Worm (Caenorhabditis elegans): ENCODE data around the gene acp-3.
A peak's percentile ranks its signal among the peaks of the same experiment; 100 is the strongest.

The acp-3 gene

ce11 chrII:8440097-8440496 is 3.2 kb upstream of the acp-3 start:
- no peak for TF ChIP-seq mdl-1 (tag; optimal IDR thresholded peaks at IDR 0.05)
- TF ChIP-seq ama-1 (optimal IDR thresholded peaks at IDR 0.05): no peak
- no peak for TF ChIP-seq elt-1 (tag; optimal IDR thresholded peaks at IDR 0.05)
- peak; percentile 74 for TF ChIP-seq nhr-25 (tag; optimal IDR thresholded peaks at IDR 0.05)
- peak in 1 of 3 experiments; percentile 41 for TF ChIP-seq elt-3 (tag; optimal IDR thresholded peaks at IDR 0.05)
- no peak for TF ChIP-seq nhr-76 (tag; optimal IDR thresholded peaks at IDR 0.05)
- no peak for TF ChIP-seq ZK546.5 (tag; optimal IDR thresholded peaks at IDR 0.05)
- TF ChIP-seq egl-5 (tag; optimal IDR thresholded peaks at IDR 0.05): no peak
- TF ChIP-seq snpc-4 (tag; optimal IDR thresholded peaks at IDR 0.05): no peak
- no peak for TF ChIP-seq nhr-12 (tag; optimal IDR thresholded peaks at IDR 0.05)
- TF ChIP-seq fkh-2 (tag; optimal IDR thresholded peaks at IDR 0.05): no peak
- no peak for TF ChIP-seq nhr-237 (tag; optimal IDR thresholded peaks at IDR 0.05)
- no peak for TF ChIP-seq lin-15B (tag; optimal IDR thresholded peaks at IDR 0.05)
- TF ChIP-seq aly-2 (tag; optimal IDR thresholded peaks at IDR 0.05): no peak
- no peak for TF ChIP-seq nhr-77 (tag; optimal IDR thresholded peaks at IDR 0.05)
- TF ChIP-seq pha-4 (tag; optimal IDR thresholded peaks at IDR 0.05): no peak
- TF ChIP-seq nfya-1 (tag; optimal IDR thresholded peaks at IDR 0.05; ENCODE audit: insufficient read depth): no peak
- TF ChIP-seq tbx-2 (tag; optimal IDR thresholded peaks at IDR 0.05): no peak
- TF ChIP-seq zag-1 (tag; optimal IDR thresholded peaks at IDR 0.05): no peak
- TF ChIP-seq nhr-43 (tag; optimal IDR thresholded peaks at IDR 0.05; ENCODE audit: poor library complexity, severe bottlenecking): peak; percentile 51
- TF ChIP-seq pqm-1 (tag; optimal IDR thresholded peaks at IDR 0.05): no peak
- no peak for TF ChIP-seq eor-1 (tag; optimal IDR thresholded peaks at IDR 0.05)
- TF ChIP-seq nhr-23 (tag; optimal IDR thresholded peaks at IDR 0.05): peak; percentile 50
- TF ChIP-seq lsy-12 (tag; optimal IDR thresholded peaks at IDR 0.05): no peak
- no peak for TF ChIP-seq mml-1 (tag; optimal IDR thresholded peaks at IDR 0.05)
- no peak for TF ChIP-seq ceh-16 (tag; optimal IDR thresholded peaks at IDR 0.05)
- no peak for TF ChIP-seq ztf-11 (tag; optimal IDR thresholded peaks at IDR 0.05)

- TF ChIP-seq lin-39 (tag; optimal IDR thresholded peaks at IDR 0.05): no peak
- peak; percentile 21 for TF ChIP-seq nhr-23 (tag; optimal IDR thresholded peaks at IDR 0.05)
- TF ChIP-seq elt-1 (tag; optimal IDR thresholded peaks at IDR 0.05): no peak
- TF ChIP-seq nhr-11 (tag; optimal IDR thresholded peaks at IDR 0.05): no peak
- TF ChIP-seq nhr-25 (tag; optimal IDR thresholded peaks at IDR 0.05): peak; percentile 80
- no peak for TF ChIP-seq fkh-10 (GFP tag; optimal IDR thresholded peaks at IDR 0.05)
These were observed 1.9 kb upstream of the acp-3 start, which contains the start of gene lips-10 for ce11 chrII:8438791-8439287. TSS of gene lips-10 (plus strand) at chrII:8439168.

- TF ChIP-seq mdl-1 (tag; optimal IDR thresholded peaks at IDR 0.05) (no peak), nhr-25 (tag; optimal IDR thresholded peaks at IDR 0.05) (no peak), nhr-237 (tag; optimal IDR thresholded peaks at IDR 0.05) (no peak), ZK546.5 (tag; optimal IDR thresholded peaks at IDR 0.05) (no peak), R02D3.7 (tag; optimal IDR thresholded peaks at IDR 0.05) (no peak), mml-1 (tag; optimal IDR thresholded peaks at IDR 0.05) (no peak), ceh-9 (tag; optimal IDR thresholded peaks at IDR 0.05) (no peak), nhr-28 (tag; optimal IDR thresholded peaks at IDR 0.05) (no peak), ztf-11 (tag; optimal IDR thresholded peaks at IDR 0.05) (no peak), ceh-28 (tag; optimal IDR thresholded peaks at IDR 0.05) (no peak), nhr-76 (tag; optimal IDR thresholded peaks at IDR 0.05) (no peak), lsy-12 (tag; optimal IDR thresholded peaks at IDR 0.05) (no peak), fkh-10 (GFP tag; optimal IDR thresholded peaks at IDR 0.05) (no peak), egl-5 (tag; optimal IDR thresholded peaks at IDR 0.05) (no peak), lin-15B (tag; optimal IDR thresholded peaks at IDR 0.05) (no peak), elt-3 (tag; optimal IDR thresholded peaks at IDR 0.05) (no peak)
These were observed 1.9 kb downstream of the acp-3 start, which contains the start of gene acp-4 for ce11 chrII:8435005-8435404. TSS of gene acp-4 (minus strand) at chrII:8435105.

- no peak for TF ChIP-seq lin-39 (tag; optimal IDR thresholded peaks at IDR 0.05)
- no peak for TF ChIP-seq skn-1 (tag; optimal IDR thresholded peaks at IDR 0.05)
- no peak for TF ChIP-seq fkh-2 (tag; optimal IDR thresholded peaks at IDR 0.05)
- TF ChIP-seq daf-12 (tag; optimal IDR thresholded peaks at IDR 0.05): no peak
- TF ChIP-seq mml-1 (tag; optimal IDR thresholded peaks at IDR 0.05): no peak
- no peak for TF ChIP-seq egl-5 (tag; optimal IDR thresholded peaks at IDR 0.05)
- no peak for TF ChIP-seq aly-2 (tag; optimal IDR thresholded peaks at IDR 0.05)
- no peak for TF ChIP-seq nhr-11 (tag; optimal IDR thresholded peaks at IDR 0.05)
- no peak for TF ChIP-seq nhr-43 (tag; optimal IDR thresholded peaks at IDR 0.05; ENCODE audit: poor library complexity, severe bottlenecking)
- TF ChIP-seq ztf-11 (tag; optimal IDR thresholded peaks at IDR 0.05): no peak
- TF ChIP-seq nhr-25 (tag; optimal IDR thresholded peaks at IDR 0.05): no peak
- no peak for TF ChIP-seq jun-1 (tag; optimal IDR thresholded peaks at IDR 0.05)
- TF ChIP-seq pqm-1 (tag; optimal IDR thresholded peaks at IDR 0.05): no peak
- TF ChIP-seq unc-39 (tag; optimal IDR thresholded peaks at IDR 0.05): no peak
- no peak for TF ChIP-seq fkh-10 (GFP tag; optimal IDR thresholded peaks at IDR 0.05)
These were observed 5.0 kb downstream of the acp-3 start, which contains the start of gene acp-2 for ce11 chrII:8431954-8432353. TSS of gene acp-2 (minus strand) at chrII:8432054.
